Fruit fly (Drosophila melanogaster) whole organism, adult: ENCODE results near the gene Mst85C.

Experiments used
- CG11617 ChIP-seq: fragments of 200-800 bp; sonication (Bioruptor generic); optimal IDR thresholded peaks from 2 replicates; lab custom pipeline; 2017; ENCODE audit warnings: mild to moderate bottlenecking, missing biosample characterization, missing genetic modification reagents, missing genetic modification characterization
- CG1620 ChIP-seq: fragments of 200-800 bp; sonication (Bioruptor generic); optimal IDR thresholded peaks from 2 replicates; lab custom pipeline; 2016; ENCODE audit warnings: missing biosample characterization, missing genetic modification characterization
- CG33017 ChIP-seq: fragments of 200-800 bp; sonication (Bioruptor generic); optimal IDR thresholded peaks from 2 replicates; lab custom pipeline; 2018; ENCODE audit warnings: missing biosample characterization, mild to moderate bottlenecking, missing genetic modification characterization, moderate library complexity
- CG7045 ChIP-seq: fragments of 200-800 bp; sonication (Bioruptor generic); optimal IDR thresholded peaks from 2 replicates; lab custom pipeline; 2017; ENCODE audit warnings: missing biosample characterization, mild to moderate bottlenecking, missing genetic modification characterization
- CG7101 ChIP-seq: fragments of 200-800 bp; sonication (Bioruptor generic); optimal IDR thresholded peaks from 2 replicates; lab custom pipeline; 2018; ENCODE audit warnings: missing biosample characterization, mild to moderate bottlenecking, missing genetic modification characterization, moderate library complexity
- Crg-1 ChIP-seq: fragments of 200-800 bp; sonication (Bioruptor generic); optimal IDR thresholded peaks from 2 replicates; lab custom pipeline; 2016; ENCODE audit warnings: missing biosample characterization, missing genetic modification characterization
- cic ChIP-seq: fragments of 200-800 bp; sonication (Bioruptor generic); optimal IDR thresholded peaks from 2 replicates; lab custom pipeline; 2017; ENCODE audit warnings: missing biosample characterization, mild to moderate bottlenecking, missing genetic modification characterization, moderate library complexity
- cnc ChIP-seq, 2 experiments: fragments of >200 bp; optimal IDR thresholded peaks; 2 replicates each; lab custom pipeline; 2017
- kay ChIP-seq: fragments of 200-800 bp; sonication (Bioruptor generic); peaks from one replicate; lab custom pipeline; 2016; ENCODE audit warnings: missing biosample characterization, missing genetic modification characterization, borderline replicate concordance
- ovo ChIP-seq: fragments of 200-800 bp; sonication (Bioruptor generic); optimal IDR thresholded peaks from 2 replicates; lab custom pipeline; 2016; ENCODE audit warnings: missing biosample characterization, missing genetic modification characterization
- tj ChIP-seq: fragments of 200-800 bp; sonication (Bioruptor generic); optimal IDR thresholded peaks from 3 replicates; lab custom pipeline; 2017; ENCODE audit warnings: missing biosample characterization, mild to moderate bottlenecking, missing genetic modification characterization, moderate library complexity
- toe ChIP-seq: fragments of 200-800 bp; sonication (Bioruptor generic); optimal IDR thresholded peaks from 2 replicates; lab custom pipeline; 2016; ENCODE audit warnings: missing biosample characterization, missing genetic modification characterization

DNA sequence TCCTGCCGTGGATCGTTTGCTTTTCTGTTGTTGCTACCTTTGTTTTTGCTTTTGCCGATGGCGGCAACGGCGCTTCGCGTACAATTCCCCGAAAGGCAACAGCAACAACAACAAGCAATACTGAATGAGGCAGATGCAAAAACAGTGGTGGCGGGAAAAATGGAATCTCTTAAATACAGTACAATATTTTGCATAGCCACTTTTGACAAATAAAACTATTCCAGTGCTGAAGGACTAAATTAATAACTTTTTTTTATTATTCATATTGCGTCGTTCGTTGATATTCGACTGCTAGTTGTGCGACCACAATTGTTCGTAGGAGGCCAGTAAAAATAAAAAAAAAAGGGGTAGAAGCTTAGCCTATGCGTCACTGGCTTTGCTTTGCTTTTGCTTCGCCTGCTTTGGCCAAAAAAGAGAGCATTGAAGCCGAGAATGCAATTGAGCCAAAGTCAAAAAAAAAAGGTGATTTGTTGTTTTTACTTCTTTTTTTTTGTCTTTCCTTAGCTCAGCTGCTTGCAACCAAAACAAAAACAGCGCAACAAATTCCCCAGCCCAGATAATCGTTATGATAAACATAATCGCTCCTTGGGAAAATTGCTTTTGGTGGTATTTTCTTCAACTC lies 16.5 kb upstream of the Mst85C start:
- TF ChIP-seq Crg-1 (GFP tag; lab: Kevin White, UChicago) (no peak), kay (GFP tag; lab: Kevin White, UChicago) (peak; percentile 96), CG7101 (peak; percentile 73), CG33017 (tag; lab: Kevin White, UChicago) (peak; percentile 81), tj (GFP tag; lab: Kevin White, UChicago) (peak; percentile 19), CG1620 (GFP tag; lab: Kevin White, UChicago) (no peak), cnc (optimal IDR thresholded peaks at IDR 0.05; lab: Kevin White, UChicago) (no peak), ovo (GFP tag; lab: Kevin White, UChicago) (no peak), toe (GFP tag; lab: Kevin White, UChicago) (no peak), CG7045 (GFP tag; lab: Kevin White, UChicago) (peak; percentile 51), CG11617 (GFP tag; lab: Kevin White, UChicago) (peak; percentile 37), cic (GFP tag; lab: Kevin White, UChicago) (no peak)
